Worm (Caenorhabditis elegans) whole organism, L4 larva: ENCODE data around the gene sri-25.

Experiments
- ama-1 ChIP-seq: fragments of 150-350 bp; optimal IDR thresholded peaks from 2 replicates; lab custom pipeline; 2014; ENCODE audit warnings: inconsistent platforms, mixed read lengths
- ceh-28 ChIP-seq: fragments of 150-350 bp; optimal IDR thresholded peaks from 2 replicates; lab custom pipeline; 2014; ENCODE audit warnings: missing biosample characterization, missing genetic modification reagents, missing genetic modification characterization

ce11 chrV:15216705-15217104 lies at the start of gene sri-25:
- TF ChIP-seq ama-1 (no peak), ceh-28 (no peak)
